Worm (Caenorhabditis elegans): ENCODE measurements around the gene srh-125.

ce11 chrV:7436509-7436908 is 40.2 kb downstream of the srh-125 start:
- no peak for TF ChIP-seq ceh-28 (tag; optimal IDR thresholded peaks at IDR 0.05)
- TF ChIP-seq elt-3 (tag; optimal IDR thresholded peaks at IDR 0.05): no peak
- no peak for TF ChIP-seq elt-1 (tag; optimal IDR thresholded peaks at IDR 0.05)
- TF ChIP-seq pqm-1 (tag; optimal IDR thresholded peaks at IDR 0.05): no peak
- no peak for TF ChIP-seq nhr-28 (tag; optimal IDR thresholded peaks at IDR 0.05)
- TF ChIP-seq daf-12 (tag; optimal IDR thresholded peaks at IDR 0.05): no peak
- TF ChIP-seq fkh-10 (GFP tag; optimal IDR thresholded peaks at IDR 0.05): no peak

Measured in whole organism, L3 larva.